Worm (Caenorhabditis elegans) whole organism, L4 larva: Measurements from ENCODE around the gene F58E6.5.
A peak's percentile ranks its signal among the peaks of the same experiment; 100 is the strongest.

Experiments used
- D1046.2 ChIP-seq: fragments of 200-800 bp; sonication (Bioruptor generic); IDR thresholded peaks from 2 replicates; pipeline ENCODE4 v1.3.6; 2022; ENCODE audit warnings: missing genetic modification characterization, missing compliant biosample characterization
- F10B5.3 ChIP-seq: sonication (generic microtip); optimal IDR thresholded peaks from 2 replicates; lab custom pipeline; 2016; ENCODE audit warnings: mild to moderate bottlenecking, missing genetic modification characterization, missing compliant biosample characterization
- F26F4.8 ChIP-seq: fragments of 200-800 bp; sonication (Bioruptor generic); conservative IDR thresholded peaks from 2 replicates; pipeline ENCODE4 v1.3.6; 2022; ENCODE audit warnings: missing genetic modification characterization, missing compliant biosample characterization
- F37D6.2 ChIP-seq: sonication (generic microtip); optimal IDR thresholded peaks from 2 replicates; lab custom pipeline; 2016; ENCODE audit warnings: mild to moderate bottlenecking, missing genetic modification characterization, missing compliant biosample characterization
- F44E2.7 ChIP-seq: fragments of 200-800 bp; sonication (Bioruptor generic); IDR thresholded peaks from 2 replicates; pipeline ENCODE4 v2.1.2; 2022; ENCODE audit warnings: missing genetic modification characterization, missing compliant biosample characterization
- T20F7.1 ChIP-seq: fragments of 200-800 bp; sonication (Bioruptor generic); optimal IDR thresholded peaks from 2 replicates; lab custom pipeline; 2018; ENCODE audit warnings: mild to moderate bottlenecking, missing genetic modification characterization, missing compliant biosample characterization
- T26A8.4 ChIP-seq: fragments of 200-800 bp; sonication (Bioruptor generic); IDR thresholded peaks from 2 replicates; pipeline ENCODE4 v1.3.6; 2022; ENCODE audit warnings: missing genetic modification characterization, missing compliant biosample characterization
- Y105C5A.15 ChIP-seq: fragments of 200-800 bp; sonication (Bioruptor generic); IDR thresholded peaks from 2 replicates; pipeline ENCODE4 v1.3.6; 2022; ENCODE audit warnings: missing genetic modification characterization, missing compliant biosample characterization
- Y5F2A.4 ChIP-seq: fragments of 200-800 bp; sonication (Bioruptor generic); optimal IDR thresholded peaks from 2 replicates; lab custom pipeline; 2018; ENCODE audit warnings: mild to moderate bottlenecking, missing genetic modification characterization, missing compliant biosample characterization
- ZK337.2 ChIP-seq: fragments of 200-800 bp; sonication (Bioruptor generic); IDR thresholded peaks from 2 replicates; pipeline ENCODE4 v1.3.6; 2022; ENCODE audit warnings: missing genetic modification reagents, missing genetic modification characterization, missing compliant biosample characterization
- aha-1 ChIP-seq: fragments of 150-350 bp; peaks from one replicate; lab custom pipeline; 2014; ENCODE audit warnings: missing biosample characterization, missing genetic modification characterization
- aly-2 ChIP-seq: sonication (generic microtip); optimal IDR thresholded peaks from 2 replicates; lab custom pipeline; 2018; ENCODE audit warnings: missing biosample characterization, missing genetic modification characterization
- ceh-44 ChIP-seq: fragments of 200-800 bp; sonication (Bioruptor generic); IDR thresholded peaks from 2 replicates; pipeline ENCODE4 v1.3.6; 2022; ENCODE audit warnings: missing genetic modification reagents, missing genetic modification characterization, missing compliant biosample characterization
- ceh-62 ChIP-seq: sonication (generic microtip); optimal IDR thresholded peaks from 2 replicates; lab custom pipeline; 2017; ENCODE audit warnings: missing biosample characterization, missing genetic modification characterization
- cey-2 ChIP-seq: sonication (generic microtip); optimal IDR thresholded peaks from 3 replicates; lab custom pipeline; 2017; ENCODE audit warnings: missing genetic modification characterization, mild to moderate bottlenecking, missing compliant biosample characterization, antibody characterized with exemption, borderline replicate concordance; ENCODE audit not compliant: insufficient read depth
- ctbp-1 ChIP-seq: fragments of 200-800 bp; sonication (Bioruptor generic); IDR thresholded peaks from 2 replicates; pipeline ENCODE4 v1.3.6; 2022; ENCODE audit warnings: missing genetic modification reagents, missing genetic modification characterization, missing compliant biosample characterization
- daf-16 ChIP-seq, 3 experiments: sonication (generic microtip); optimal IDR thresholded peaks; 2 replicates each; lab custom pipeline; 2016 to 2017; ENCODE audit warnings: missing genetic modification characterization in 3 of 3, missing genetic modification reagents in 3 of 3, mild to moderate bottlenecking in 2 of 3, missing compliant biosample characterization in 2 of 3, missing biosample characterization in 1 of 3, moderate library complexity in 1 of 3
- dmd-6 ChIP-seq: fragments of 200-800 bp; sonication (Bioruptor generic); IDR thresholded peaks from 2 replicates; pipeline ENCODE4 v1.3.6; 2022; ENCODE audit warnings: missing genetic modification reagents, missing genetic modification characterization, missing compliant biosample characterization
- dmd-9 ChIP-seq: fragments of 200-800 bp; sonication (Bioruptor generic); IDR thresholded peaks from 2 replicates; pipeline ENCODE4 v1.3.6; 2022; ENCODE audit warnings: missing genetic modification reagents, missing genetic modification characterization, missing compliant biosample characterization
- dve-1 ChIP-seq: sonication (generic microtip); optimal IDR thresholded peaks from 2 replicates; lab custom pipeline; 2017; ENCODE audit warnings: antibody characterized with exemption, mild to moderate bottlenecking, missing genetic modification characterization, missing compliant biosample characterization; ENCODE audit not compliant: insufficient read depth
- egl-43 ChIP-seq: fragments of 200-800 bp; sonication (Bioruptor generic); IDR thresholded peaks from 2 replicates; pipeline ENCODE4 v1.3.6; 2022; ENCODE audit warnings: missing genetic modification reagents, missing genetic modification characterization, missing compliant biosample characterization
- fos-1 ChIP-seq: fragments of 150-350 bp; optimal IDR thresholded peaks from 2 replicates; lab custom pipeline; 2014; ENCODE audit warnings: missing biosample characterization, missing genetic modification characterization
- hlh-11 ChIP-seq: fragments of 200-800 bp; sonication (Bioruptor generic); optimal IDR thresholded peaks from 2 replicates; lab custom pipeline; 2018; ENCODE audit warnings: mild to moderate bottlenecking, missing genetic modification characterization, missing compliant biosample characterization
- hlh-30 ChIP-seq: sonication (generic microtip); optimal IDR thresholded peaks from 2 replicates; lab custom pipeline; 2017; ENCODE audit warnings: antibody characterized with exemption, mild to moderate bottlenecking, missing genetic modification characterization, missing compliant biosample characterization; ENCODE audit not compliant: insufficient read depth
- hmg-1.1 ChIP-seq: fragments of 200-800 bp; sonication (Bioruptor generic); IDR thresholded peaks from 2 replicates; pipeline ENCODE4 v1.3.6; 2022; ENCODE audit warnings: missing genetic modification reagents, missing genetic modification characterization, missing compliant biosample characterization
- lin-38 ChIP-seq: fragments of 200-800 bp; sonication (Bioruptor generic); IDR thresholded peaks from 2 replicates; pipeline ENCODE4 v1.3.6; 2022; ENCODE audit warnings: missing genetic modification reagents, missing genetic modification characterization, missing compliant biosample characterization
- mep-1 ChIP-seq: fragments of 150-350 bp; sonication (generic microtip); optimal IDR thresholded peaks from 3 replicates; lab custom pipeline; 2014; ENCODE audit warnings: missing biosample characterization, missing genetic modification characterization
- nhr-11 ChIP-seq: fragments of 150-350 bp; optimal IDR thresholded peaks from 2 replicates; lab custom pipeline; 2014; ENCODE audit warnings: missing biosample characterization, missing genetic modification characterization
- nhr-111 ChIP-seq: fragments of 200-800 bp; sonication (Bioruptor generic); optimal IDR thresholded peaks from 2 replicates; lab custom pipeline; 2018; ENCODE audit warnings: mild to moderate bottlenecking, missing genetic modification characterization, missing compliant biosample characterization
- nhr-237 ChIP-seq: sonication (generic microtip); optimal IDR thresholded peaks from 2 replicates; lab custom pipeline; 2017; ENCODE audit warnings: missing biosample characterization, missing genetic modification characterization
- nhr-28 ChIP-seq: fragments of 150-350 bp; optimal IDR thresholded peaks from 2 replicates; lab custom pipeline; 2014; ENCODE audit warnings: missing biosample characterization, missing genetic modification characterization
- nhr-42 ChIP-seq: fragments of 200-800 bp; sonication (Bioruptor generic); IDR thresholded peaks from 2 replicates; pipeline ENCODE4 v1.3.6; 2022; ENCODE audit warnings: missing genetic modification characterization, missing compliant biosample characterization
- nhr-48 ChIP-seq: sonication (generic microtip); optimal IDR thresholded peaks from 2 replicates; lab custom pipeline; 2016; ENCODE audit warnings: mild to moderate bottlenecking, missing genetic modification characterization, missing compliant biosample characterization
- nhr-77 ChIP-seq: fragments of 150-350 bp; optimal IDR thresholded peaks from 2 replicates; lab custom pipeline; 2014; ENCODE audit warnings: missing biosample characterization, missing genetic modification characterization
- php-3 ChIP-seq: fragments of 200-800 bp; sonication (Bioruptor generic); IDR thresholded peaks from 2 replicates; pipeline ENCODE4 v1.3.6; 2022; ENCODE audit warnings: missing genetic modification reagents, missing genetic modification characterization, missing compliant biosample characterization
- pqm-1 ChIP-seq: sonication (generic microtip); optimal IDR thresholded peaks from 2 replicates; lab custom pipeline; 2017; ENCODE audit warnings: missing biosample characterization, missing genetic modification characterization
- set-16 ChIP-seq: fragments of 200-800 bp; sonication (Bioruptor generic); IDR thresholded peaks from 2 replicates; pipeline ENCODE4 v1.3.6; 2022; ENCODE audit warnings: missing genetic modification reagents, missing genetic modification characterization, missing compliant biosample characterization
- snpc-1.2 ChIP-seq: fragments of 200-800 bp; sonication (Bioruptor generic); IDR thresholded peaks from 2 replicates; pipeline ENCODE4 v1.3.6; 2022; ENCODE audit warnings: missing genetic modification reagents, missing genetic modification characterization, missing compliant biosample characterization
- spr-3 ChIP-seq: fragments of 200-800 bp; sonication (Bioruptor generic); optimal IDR thresholded peaks from 2 replicates; lab custom pipeline; 2018; ENCODE audit warnings: mild to moderate bottlenecking, missing genetic modification characterization, missing compliant biosample characterization
- tra-1 ChIP-seq: fragments of 200-800 bp; sonication (Bioruptor generic); IDR thresholded peaks from 2 replicates; pipeline ENCODE4 v1.3.6; 2022; ENCODE audit warnings: missing genetic modification reagents, missing genetic modification characterization, missing compliant biosample characterization
- unc-130 ChIP-seq: sonication (generic microtip); optimal IDR thresholded peaks from 2 replicates; lab custom pipeline; 2016; ENCODE audit warnings: missing genetic modification reagents, missing genetic modification characterization, missing compliant biosample characterization
- vab-7 ChIP-seq: fragments of 200-800 bp; sonication (Bioruptor generic); IDR thresholded peaks from 2 replicates; pipeline ENCODE4 v1.3.6; 2022; ENCODE audit warnings: missing genetic modification reagents, missing genetic modification characterization, missing compliant biosample characterization
- zag-1 ChIP-seq: fragments of 150-350 bp; optimal IDR thresholded peaks from 2 replicates; lab custom pipeline; 2014; ENCODE audit warnings: missing biosample characterization, missing genetic modification characterization
- zfp-2 ChIP-seq: sonication (generic microtip); optimal IDR thresholded peaks from 2 replicates; lab custom pipeline; 2016; ENCODE audit warnings: mild to moderate bottlenecking, missing genetic modification characterization, missing compliant biosample characterization

The F58E6.5 gene

ce11 chrV:9738077-9738705 is 16.2 kb downstream of the F58E6.5 start (continued):
- no peak for TF ChIP-seq nhr-237 (tag; lab: Kevin White, UChicago)
- TF ChIP-seq dmd-6 (GFP tag; lab: Robert Waterston, UW) = peak; percentile 53
- no peak for TF ChIP-seq aly-2 (tag; lab: Kevin White, UChicago)
- TF ChIP-seq ZK337.2 = no peak
- TF ChIP-seq snpc-1.2 (GFP tag; lab: Robert Waterston, UW) = no peak
- no peak for TF ChIP-seq set-16
- no peak for TF ChIP-seq nhr-111 (GFP tag; lab: Kevin White, UChicago)
- peak; percentile 32 for TF ChIP-seq nhr-28 (tag; lab: Kevin White, UChicago)
- TF ChIP-seq hlh-11 (tag; lab: Kevin White, UChicago) = peak; percentile 38
- no peak for TF ChIP-seq egl-43 (GFP tag; lab: Robert Waterston, UW)
- TF ChIP-seq nhr-11 (tag; lab: Kevin White, UChicago) = no peak
- TF ChIP-seq F26F4.8 = no peak
- no peak for TF ChIP-seq hmg-1.1 (GFP tag; lab: Robert Waterston, UW)
- TF ChIP-seq, all 104 proteins: peak for 6

ce11 chrV:9737287-9737686 is 17.1 kb downstream of the F58E6.5 start, which contains the start of gene aqp-4:
Gene aqp-4, plus strand, starts transcription at chrV:9737556.
- TF ChIP-seq daf-16 (GFP tag; optimal IDR thresholded peaks at IDR 0.05; lab: Kevin White, UChicago) (no peak), daf-16 (tag; optimal IDR thresholded peaks at IDR 0.05; lab: Kevin White, UChicago) (peak; percentile 28), ZK337.2 (no peak), F44E2.7 (GFP tag; lab: Robert Waterston, UW) (no peak), hlh-11 (tag; lab: Kevin White, UChicago) (peak; percentile 18), hlh-30 (tag; lab: Kevin White, UChicago) (peak; percentile 6), nhr-28 (tag; lab: Kevin White, UChicago) (peak; percentile 47), dmd-6 (GFP tag; lab: Robert Waterston, UW) (peak; percentile 43; the same call in 1 of the 2 replicates), pqm-1 (peak; percentile 59), mep-1 (tag; lab: Kevin White, UChicago) (no peak)

- no peak for TF ChIP-seq ceh-44
- TF ChIP-seq T20F7.1 (GFP tag; lab: Kevin White, UChicago) = peak; percentile 29
- TF ChIP-seq nhr-28 (tag; lab: Kevin White, UChicago) = no peak
- no peak for TF ChIP-seq zag-1
- 0 out of 2 replicates have a peak, but pooled peaks have one; percentile 20 for TF ChIP-seq lin-38 (GFP tag; lab: Robert Waterston, UW)
- TF ChIP-seq pqm-1 = no peak
- peak; percentile 43 for TF ChIP-seq dve-1
- TF ChIP-seq nhr-77 (tag; lab: Kevin White, UChicago) = peak; percentile 2
- TF ChIP-seq F37D6.2 (tag; lab: Kevin White, UChicago) = no peak
- no peak for TF ChIP-seq ctbp-1 (GFP tag; lab: Robert Waterston, UW)
- peak; percentile 15 for TF ChIP-seq Y5F2A.4 (GFP tag; lab: Kevin White, UChicago)
- no peak for TF ChIP-seq ceh-62 (tag; lab: Kevin White, UChicago)
- TF ChIP-seq mep-1 (tag; lab: Kevin White, UChicago) = peak; percentile 31
- no peak for TF ChIP-seq zfp-2 (tag; lab: Kevin White, UChicago)
- 0 out of 2 replicates have a peak, but pooled peaks have one; percentile 52 for TF ChIP-seq tra-1 (GFP tag; lab: Robert Waterston, UW)
- TF ChIP-seq cey-2 (tag; lab: Kevin White, UChicago) = no peak
- TF ChIP-seq nhr-48 (tag; lab: Kevin White, UChicago) = peak; percentile 30
- no peak for TF ChIP-seq unc-130 (GFP tag; lab: Kevin White, UChicago)
- TF ChIP-seq F10B5.3 = no peak
- no peak for TF ChIP-seq php-3 (GFP tag; lab: Robert Waterston, UW)
- peak; percentile 0 for TF ChIP-seq aha-1
- TF ChIP-seq dmd-9 (GFP tag; lab: Robert Waterston, UW) = no peak
- TF ChIP-seq T26A8.4 (GFP tag; lab: Robert Waterston, UW) = peak; percentile 70
- TF ChIP-seq D1046.2 (GFP tag; lab: Robert Waterston, UW) = no peak
- peak; percentile 26 for TF ChIP-seq spr-3 (GFP tag; lab: Kevin White, UChicago)
- peak; percentile 59; the same call in 1 of the 2 replicates for TF ChIP-seq nhr-42 (GFP tag; lab: Robert Waterston, UW)
- no peak for TF ChIP-seq F44E2.7 (GFP tag; lab: Robert Waterston, UW)
- TF ChIP-seq Y105C5A.15 (GFP tag; lab: Robert Waterston, UW) = no peak
- no peak for TF ChIP-seq nhr-11 (tag; lab: Kevin White, UChicago)
- TF ChIP-seq vab-7 (GFP tag; lab: Robert Waterston, UW) = no peak
- TF ChIP-seq fos-1 (tag; lab: Kevin White, UChicago) = no peak
These were observed 20.4 kb downstream of the F58E6.5 start, which contains the start of gene cal-7 for ce11 chrV:9733920-9734454. Gene cal-7, plus strand, starts transcription at chrV:9734103.
